Worm (Caenorhabditis elegans) whole organism, early embryonic: ENCODE measurements around the gene folt-1.

Experiments used
- F13C5.2 ChIP-seq: sonication (generic microtip); optimal IDR thresholded peaks from 2 replicates; lab custom pipeline; 2017; ENCODE audit warnings: mild to moderate bottlenecking, missing genetic modification characterization, inconsistent platforms, missing compliant biosample characterization
- aly-1 ChIP-seq: sonication (generic microtip); optimal IDR thresholded peaks from 2 replicates; lab custom pipeline; 2016; ENCODE audit warnings: missing genetic modification characterization, missing compliant biosample characterization
- ama-1 ChIP-seq: fragments of 150-350 bp; optimal IDR thresholded peaks from 2 replicates; lab custom pipeline; 2014
- ceh-13 ChIP-seq: fragments of 200-800 bp; sonication (Bioruptor generic); optimal IDR thresholded peaks from 2 replicates; lab custom pipeline; 2018; ENCODE audit warnings: mild to moderate bottlenecking, missing genetic modification characterization, missing compliant biosample characterization
- ets-7 ChIP-seq: sonication (generic microtip); optimal IDR thresholded peaks from 2 replicates; lab custom pipeline; 2016; ENCODE audit warnings: missing genotype, missing genetic modification characterization, missing compliant biosample characterization
- flt-1 ChIP-seq: fragments of 200-800 bp; sonication (Bioruptor generic); IDR thresholded peaks from 2 replicates; pipeline ENCODE4 v1.3.6; 2022; ENCODE audit warnings: missing genetic modification characterization, missing compliant biosample characterization
- hmg-4 ChIP-seq: fragments of 200-800 bp; sonication (Bioruptor generic); optimal IDR thresholded peaks from 2 replicates; lab custom pipeline; 2018; ENCODE audit warnings: mild to moderate bottlenecking, missing genetic modification characterization, missing compliant biosample characterization
- hnd-1 ChIP-seq: sonication (generic microtip); optimal IDR thresholded peaks from 2 replicates; lab custom pipeline; 2016; ENCODE audit warnings: missing genetic modification characterization, missing compliant biosample characterization
- scrt-1 ChIP-seq: fragments of 200-800 bp; sonication (Bioruptor generic); IDR thresholded peaks from 2 replicates; pipeline ENCODE4 v1.3.6; 2022; ENCODE audit warnings: missing genetic modification characterization, missing compliant biosample characterization
- sea-1 ChIP-seq: fragments of 200-800 bp; sonication (Bioruptor generic); conservative IDR thresholded peaks from 2 replicates; pipeline ENCODE4 v1.3.6; 2022; ENCODE audit warnings: missing genetic modification characterization, missing compliant biosample characterization

ce11 chrV:11123817-11124337 is 17.4 kb upstream of the folt-1 start, which contains the start of the genes atp-5 and lmtr-3:
- TF ChIP-seq hnd-1, result no peak
- TF ChIP-seq ama-1 (lab: Kevin White, UChicago), result no peak
- TF ChIP-seq sea-1 (GFP tag; lab: Robert Waterston, UW), result no peak
- TF ChIP-seq ceh-13, result no peak
- no peak for TF ChIP-seq aly-1 (tag; lab: Kevin White, UChicago)
- no peak for TF ChIP-seq ets-7 (tag; lab: Kevin White, UChicago)
- TF ChIP-seq scrt-1 (GFP tag; lab: Robert Waterston, UW), result no peak
- TF ChIP-seq F13C5.2 (tag; lab: Kevin White, UChicago), result peak; percentile 36
- TF ChIP-seq flt-1 (GFP tag; lab: Robert Waterston, UW), result no peak
- TF ChIP-seq hmg-4 (GFP tag; lab: Kevin White, UChicago), result peak; percentile 38
